Fruit fly (Drosophila melanogaster) whole organism, embryonic: ENCODE measurements around the gene CG12081.
A peak's percentile ranks its signal among the peaks of the same experiment; 100 is the strongest.

ENCODE experiments used
- Aef1 ChIP-seq: fragments of 200-800 bp; sonication (Bioruptor generic); IDR thresholded peaks from 3 replicates; pipeline ENCODE4 v1.3.6; 2022; ENCODE audit warnings: missing biosample characterization, missing genetic modification characterization
- CG10431 ChIP-seq: fragments of 200-800 bp; sonication (Bioruptor generic); optimal IDR thresholded peaks from 3 replicates; lab custom pipeline; 2018; ENCODE audit warnings: missing biosample characterization, mild to moderate bottlenecking, missing genetic modification characterization
- CG11093 ChIP-seq: fragments of 200-800 bp; sonication (Bioruptor generic); IDR thresholded peaks from 3 replicates; pipeline ENCODE4 v1.3.6; 2022; ENCODE audit warnings: missing biosample characterization, missing genetic modification characterization
- CG14667 ChIP-seq: fragments of 200-800 bp; sonication (Bioruptor generic); IDR thresholded peaks from 2 replicates; pipeline ENCODE4 v1.3.6; 2022; ENCODE audit warnings: missing biosample characterization, missing genetic modification characterization
- CG15601 ChIP-seq: fragments of 200-800 bp; sonication (Bioruptor generic); optimal IDR thresholded peaks from 3 replicates; lab custom pipeline; 2019; ENCODE audit warnings: missing biosample characterization, mild to moderate bottlenecking, missing genetic modification characterization, moderate library complexity
- CG1832 ChIP-seq: fragments of 200-800 bp; sonication (Bioruptor generic); optimal IDR thresholded peaks from 2 replicates; lab custom pipeline; 2017; ENCODE audit warnings: missing biosample characterization, mild to moderate bottlenecking, missing genetic modification characterization, inconsistent platforms
- CG2116 ChIP-seq: fragments of 200-800 bp; sonication (Bioruptor generic); optimal IDR thresholded peaks from 3 replicates; lab custom pipeline; 2018; ENCODE audit warnings: missing biosample characterization, mild to moderate bottlenecking, missing genetic modification characterization
- CG2120 ChIP-seq: fragments of 200-800 bp; sonication (Bioruptor generic); optimal IDR thresholded peaks from 3 replicates; lab custom pipeline; 2016; ENCODE audit warnings: missing biosample characterization, missing genetic modification characterization
- CG2678 ChIP-seq: fragments of 200-800 bp; sonication (Bioruptor generic); optimal IDR thresholded peaks from 3 replicates; lab custom pipeline; 2019; ENCODE audit warnings: missing biosample characterization, mild to moderate bottlenecking, missing genetic modification characterization, moderate library complexity
- CG31441 ChIP-seq: fragments of 200-800 bp; sonication (Bioruptor generic); IDR thresholded peaks from 2 replicates; pipeline ENCODE4 v1.3.6; 2022; ENCODE audit warnings: missing biosample characterization, missing genetic modification characterization
- CG3281 ChIP-seq: fragments of 200-800 bp; sonication (Bioruptor generic); optimal IDR thresholded peaks from 3 replicates; lab custom pipeline; 2017; ENCODE audit warnings: missing biosample characterization, mild to moderate bottlenecking, missing genetic modification characterization
- CG3995 ChIP-seq: fragments of 200-800 bp; sonication (Bioruptor generic); optimal IDR thresholded peaks from 3 replicates; lab custom pipeline; 2016; ENCODE audit warnings: missing biosample characterization, missing genetic modification characterization
- CG43689 ChIP-seq: fragments of 200-800 bp; sonication (Bioruptor generic); IDR thresholded peaks from 2 replicates; pipeline ENCODE4 v1.3.6; 2022; ENCODE audit warnings: missing biosample characterization, missing genetic modification characterization
- CG4820 ChIP-seq: fragments of 200-800 bp; sonication (Bioruptor generic); optimal IDR thresholded peaks from 3 replicates; lab custom pipeline; 2016; ENCODE audit warnings: missing biosample characterization, missing genetic modification characterization
- CG5180 ChIP-seq: fragments of 200-800 bp; sonication (Bioruptor generic); optimal IDR thresholded peaks from 3 replicates; lab custom pipeline; 2017; ENCODE audit warnings: missing biosample characterization, missing genetic modification characterization, mild to moderate bottlenecking, moderate library complexity, missing genetic modification reagents
- CG6854 ChIP-seq: fragments of 200-800 bp; sonication (Bioruptor generic); optimal IDR thresholded peaks from 3 replicates; lab custom pipeline; 2017; ENCODE audit warnings: missing biosample characterization, mild to moderate bottlenecking, missing genetic modification characterization
- CG7786 ChIP-seq: fragments of 200-800 bp; sonication (Bioruptor generic); optimal IDR thresholded peaks from 2 replicates; lab custom pipeline; 2016; ENCODE audit warnings: missing biosample characterization, missing genetic modification characterization
- CG8290 ChIP-seq, 3 experiments: fragments of 200-800 bp; sonication (Bioruptor generic); optimal IDR thresholded peaks; 2 replicates each; lab custom pipeline; 2016 to 2019; ENCODE audit warnings: missing biosample characterization in 3 of 3, missing genetic modification characterization in 3 of 3, mild to moderate bottlenecking in 2 of 3, moderate library complexity in 1 of 3
- CG8765 ChIP-seq: fragments of 200-800 bp; sonication (Bioruptor generic); IDR thresholded peaks from 2 replicates; pipeline ENCODE4 v1.3.6; 2022; ENCODE audit warnings: missing biosample characterization, missing genetic modification characterization
- CHES-1-like ChIP-seq: fragments of 200-800 bp; sonication (Bioruptor generic); optimal IDR thresholded peaks from 2 replicates; lab custom pipeline; 2016; ENCODE audit warnings: missing biosample characterization, missing genetic modification characterization
- Camta ChIP-seq: fragments of 200-800 bp; sonication (Bioruptor generic); optimal IDR thresholded peaks from 2 replicates; lab custom pipeline; 2016; ENCODE audit warnings: missing biosample characterization, missing genetic modification characterization
- Ets65A ChIP-seq: fragments of 200-800 bp; sonication (Bioruptor generic); peaks from one replicate; lab custom pipeline; 2016; ENCODE audit warnings: missing biosample characterization, missing genetic modification characterization
- Ets97D ChIP-seq: fragments of 200-800 bp; sonication (Bioruptor generic); optimal IDR thresholded peaks from 3 replicates; lab custom pipeline; 2016; ENCODE audit warnings: missing biosample characterization, missing genetic modification characterization
- Fer2 ChIP-seq: fragments of 200-800 bp; sonication (Bioruptor generic); optimal IDR thresholded peaks from 2 replicates; lab custom pipeline; 2018; ENCODE audit warnings: missing biosample characterization, mild to moderate bottlenecking, missing genetic modification characterization, moderate library complexity
- HLH4C ChIP-seq: fragments of 200-800 bp; sonication (Bioruptor generic); IDR thresholded peaks from 3 replicates; pipeline ENCODE4 v1.3.6; 2022; ENCODE audit warnings: missing biosample characterization, missing genetic modification characterization; ENCODE audit not compliant: partially characterized antibody
- Hr78 ChIP-seq, 2 experiments: fragments of 200-800 bp in 1 of 2; fragments of >200 bp in 1 of 2; sonication (Bioruptor generic) in 1 of 2; optimal IDR thresholded peaks; 2 replicates each; lab custom pipeline; 2017 to 2019; ENCODE audit warnings: missing biosample characterization in 2 of 2, missing genetic modification characterization in 2 of 2, mild to moderate bottlenecking in 1 of 2, moderate library complexity in 1 of 2
- Med ChIP-seq: fragments of 200-800 bp; sonication (Bioruptor generic); peaks from one replicate; lab custom pipeline; 2016; ENCODE audit warnings: missing biosample characterization, missing genetic modification characterization, mild to moderate bottlenecking, inconsistent platforms, moderate library complexity
- Mrtf ChIP-seq: fragments of 200-800 bp; sonication (Bioruptor generic); IDR thresholded peaks from 3 replicates; pipeline ENCODE4 v1.3.6; 2022; ENCODE audit warnings: missing biosample characterization, missing genetic modification characterization
- Sox100B ChIP-seq: fragments of 200-800 bp; sonication (Bioruptor generic); optimal IDR thresholded peaks from 3 replicates; lab custom pipeline; 2018; ENCODE audit warnings: missing biosample characterization, mild to moderate bottlenecking, missing genetic modification characterization
- Spps ChIP-seq: fragments of 200-800 bp; sonication (Bioruptor generic); optimal IDR thresholded peaks from 2 replicates; lab custom pipeline; 2018; ENCODE audit warnings: missing biosample characterization, mild to moderate bottlenecking, missing genetic modification characterization
- TFAM ChIP-seq: fragments of 200-800 bp; sonication (Bioruptor generic); optimal IDR thresholded peaks from 2 replicates; lab custom pipeline; 2017; ENCODE audit warnings: missing biosample characterization, missing genetic modification characterization, inconsistent platforms
- cg ChIP-seq: fragments of 200-800 bp; sonication (Bioruptor generic); optimal IDR thresholded peaks from 3 replicates; lab custom pipeline; 2019; ENCODE audit warnings: missing biosample characterization, mild to moderate bottlenecking, missing genetic modification characterization, moderate library complexity
- dpn ChIP-seq, 2 experiments: fragments of 200-800 bp; sonication (Bioruptor generic); optimal IDR thresholded peaks; 3 replicates each; lab custom pipeline; 2016; ENCODE audit warnings: missing biosample characterization in 2 of 2, missing genetic modification characterization in 2 of 2
- fd96Cb ChIP-seq: fragments of 200-800 bp; sonication (Bioruptor generic); optimal IDR thresholded peaks from 2 replicates; lab custom pipeline; 2018; ENCODE audit warnings: missing biosample characterization, mild to moderate bottlenecking, missing genetic modification characterization, moderate library complexity
- gcm2 ChIP-seq: fragments of 200-800 bp; sonication (Bioruptor generic); optimal IDR thresholded peaks from 2 replicates; lab custom pipeline; 2016; ENCODE audit warnings: missing biosample characterization, missing genetic modification characterization
- grn ChIP-seq: fragments of 200-800 bp; sonication (Bioruptor generic); optimal IDR thresholded peaks from 3 replicates; lab custom pipeline; 2017; ENCODE audit warnings: missing biosample characterization, missing genetic modification characterization
- gt ChIP-seq: fragments of 200-800 bp; sonication (Bioruptor generic); IDR thresholded peaks from 2 replicates; pipeline ENCODE4 v1.3.6; 2022; ENCODE audit warnings: missing biosample characterization, missing genetic modification characterization
- insv ChIP-seq, 2 experiments: fragments of 200-800 bp; sonication (Bioruptor generic); optimal IDR thresholded peaks; 3 replicates each; lab custom pipeline; 2016 to 2018; ENCODE audit warnings: missing biosample characterization in 2 of 2, missing genetic modification characterization in 2 of 2
- nmo ChIP-seq: fragments of 200-800 bp; sonication (Bioruptor generic); optimal IDR thresholded peaks from 2 replicates; lab custom pipeline; 2018; ENCODE audit warnings: missing biosample characterization, mild to moderate bottlenecking, missing genetic modification characterization, moderate library complexity
- onecut ChIP-seq: fragments of 200-800 bp; sonication (Bioruptor generic); IDR thresholded peaks from 2 replicates; pipeline ENCODE4 v1.3.6; 2022; ENCODE audit warnings: missing biosample characterization, missing genetic modification characterization
- p53 ChIP-seq: fragments of 200-800 bp; sonication (Bioruptor generic); optimal IDR thresholded peaks from 2 replicates; lab custom pipeline; 2016; ENCODE audit warnings: missing biosample characterization, missing genetic modification characterization
- pan ChIP-seq, 4 experiments: fragments of >200 bp in 3 of 4; fragments of 200-800 bp in 1 of 4; sonication (Bioruptor generic) in 1 of 4; optimal IDR thresholded peaks in 3 of 4; IDR thresholded peaks in 1 of 4; 2 replicates each; pipeline versions ENCODE4 v1.3.6 to Lab custom; 2017 to 2022; ENCODE audit warnings: missing biosample characterization in 2 of 4, missing genetic modification characterization in 2 of 4, mixed read lengths in 1 of 4
- psq ChIP-seq: fragments of 200-800 bp; sonication (Bioruptor generic); optimal IDR thresholded peaks from 2 replicates; lab custom pipeline; 2017; ENCODE audit warnings: missing biosample characterization, missing genetic modification characterization
- slp2 ChIP-seq: fragments of 200-800 bp; sonication (Bioruptor generic); optimal IDR thresholded peaks from 2 replicates; lab custom pipeline; 2016; ENCODE audit warnings: missing biosample characterization, missing genetic modification characterization
- so ChIP-seq: fragments of 200-800 bp; sonication (Bioruptor generic); IDR thresholded peaks from 3 replicates; pipeline ENCODE4 v1.3.6; 2022; ENCODE audit warnings: missing biosample characterization, missing genetic modification characterization
- stc ChIP-seq: fragments of 200-800 bp; sonication (Bioruptor generic); IDR thresholded peaks from 2 replicates; pipeline ENCODE4 v1.3.6; 2022; ENCODE audit warnings: missing biosample characterization, missing genetic modification characterization
- stwl ChIP-seq: fragments of 200-800 bp; sonication (Bioruptor generic); optimal IDR thresholded peaks from 3 replicates; lab custom pipeline; 2018; ENCODE audit warnings: missing biosample characterization, mild to moderate bottlenecking, missing genetic modification characterization, moderate library complexity
- trh ChIP-seq: fragments of 200-800 bp; sonication (Bioruptor generic); optimal IDR thresholded peaks from 2 replicates; lab custom pipeline; 2016; ENCODE audit warnings: missing biosample characterization, missing genetic modification characterization
- tup ChIP-seq: fragments of 200-800 bp; sonication (Bioruptor generic); optimal IDR thresholded peaks from 2 replicates; lab custom pipeline; 2016; ENCODE audit warnings: missing biosample characterization, mild to moderate bottlenecking, missing genetic modification characterization, moderate library complexity
- wek ChIP-seq: fragments of 200-800 bp; sonication (Bioruptor generic); optimal IDR thresholded peaks from 3 replicates; lab custom pipeline; 2018; ENCODE audit warnings: missing biosample characterization, mild to moderate bottlenecking, missing genetic modification characterization, moderate library complexity
- zfh2 ChIP-seq: fragments of 200-800 bp; sonication (Bioruptor generic); optimal IDR thresholded peaks from 2 replicates; lab custom pipeline; 2016; ENCODE audit warnings: missing biosample characterization, missing genetic modification characterization

The CG12081 gene

DNA sequence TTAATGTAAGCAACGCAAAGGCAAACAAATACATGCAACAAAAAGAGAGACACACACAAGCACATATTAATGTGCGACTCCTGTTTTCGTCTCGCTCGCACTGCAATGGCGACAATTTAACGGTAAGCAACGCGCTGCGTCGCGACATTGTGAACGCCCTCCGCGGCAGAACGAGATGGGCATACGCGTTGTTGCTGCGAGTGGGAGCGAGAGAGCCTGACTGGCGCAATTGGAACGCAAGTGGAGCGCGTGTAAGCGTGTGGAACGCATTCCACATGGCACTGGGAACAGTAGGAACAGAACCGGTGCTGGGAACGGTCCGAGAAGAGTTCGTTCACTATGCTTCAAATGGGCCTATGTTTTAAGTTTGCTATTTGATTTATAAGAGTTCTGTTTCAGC lies 36.3 kb downstream of the CG12081 start (continued):
- TF ChIP-seq HLH4C (GFP tag; lab: Robert Waterston, UW) (no peak), Mrtf (no peak), CG2120 (GFP tag; lab: Kevin White, UChicago) (no peak), Spps (tag; lab: Kevin White, UChicago) (peak; percentile 6), slp2 (GFP tag; lab: Kevin White, UChicago) (no peak), CG43689 (no peak), fd96Cb (tag; lab: Kevin White, UChicago) (no peak), Ets65A (GFP tag; lab: Kevin White, UChicago) (no peak), grn (GFP tag; lab: Kevin White, UChicago) (no peak), pan (optimal IDR thresholded peaks at IDR 0.05; lab: Kevin White, UChicago) (no peak), pan (GFP tag; optimal IDR thresholded peaks at IDR 0.05 in 1 of 2, IDR thresholded peaks at IDR 0.05 in 1 of 2) (no peak), Sox100B (GFP tag; lab: Kevin White, UChicago) (no peak), so (GFP tag; lab: Robert Waterston, UW) (no peak), TFAM (GFP tag; lab: Kevin White, UChicago) (no peak), CG6854 (GFP tag; lab: Kevin White, UChicago) (no peak), CG8765 (GFP tag; lab: Robert Waterston, UW) (no peak), CG11093 (GFP tag; lab: Robert Waterston, UW) (no peak), CG4820 (GFP tag; lab: Kevin White, UChicago) (no peak), CG7786 (GFP tag; lab: Kevin White, UChicago) (no peak), Hr78 (GFP tag; optimal IDR thresholded peaks at IDR 0.05; lab: Kevin White, UChicago) (no peak), dpn (GFP tag; optimal IDR thresholded peaks at IDR 0.05; lab: Kevin White, UChicago) (no peak), CG31441 (no peak), stwl (tag; lab: Kevin White, UChicago) (peak; percentile 18), CG1832 (GFP tag; lab: Kevin White, UChicago) (peak; percentile 99), zfh2 (GFP tag; lab: Kevin White, UChicago) (no peak), onecut (GFP tag; lab: Robert Waterston, UW) (0 out of 2 replicates have a peak, but pooled peaks have one; percentile 8), CG3995 (GFP tag; lab: Kevin White, UChicago) (no peak), Ets97D (GFP tag; lab: Kevin White, UChicago) (no peak), CG10431 (GFP tag; lab: Kevin White, UChicago) (no peak), Aef1 (GFP tag; lab: Robert Waterston, UW) (no peak), CG3281 (GFP tag; lab: Kevin White, UChicago) (no peak), CG8290 (GFP tag; optimal IDR thresholded peaks at IDR 0.05; lab: Kevin White, UChicago) (no peak), CG8290 (tag; optimal IDR thresholded peaks at IDR 0.05; lab: Kevin White, UChicago) (no peak), stc (peak; percentile 40; the same call in 1 of the 2 replicates), Camta (GFP tag; lab: Kevin White, UChicago) (no peak), cg (GFP tag; lab: Kevin White, UChicago) (peak; percentile 97), CHES-1-like (no peak), trh (GFP tag; lab: Kevin White, UChicago) (no peak), CG15601 (tag; lab: Kevin White, UChicago) (no peak), CG2116 (GFP tag; lab: Kevin White, UChicago) (no peak), CG5180 (GFP tag; lab: Kevin White, UChicago) (no peak), nmo (peak; percentile 33), Med (GFP tag; lab: Kevin White, UChicago) (peak; percentile 81), gcm2 (GFP tag; lab: Kevin White, UChicago) (no peak), p53 (no peak), gt (GFP tag; lab: Robert Waterston, UW) (no peak), tup (GFP tag; lab: Kevin White, UChicago) (no peak), insv (GFP tag; optimal IDR thresholded peaks at IDR 0.05; lab: Kevin White, UChicago) (no peak), CG14667 (GFP tag; lab: Robert Waterston, UW) (no peak), Fer2 (tag; lab: Kevin White, UChicago) (no peak), psq (GFP tag; lab: Kevin White, UChicago) (peak; percentile 34), CG2678 (no peak), wek (GFP tag; lab: Kevin White, UChicago) (no peak)
